Worm (Caenorhabditis elegans) whole organism, mixed stage, embryonic: ENCODE data around the gene dsl-4.

Source experiments
- hlh-1 ChIP-seq: fragments of 150-350 bp; optimal IDR thresholded peaks from 2 replicates; lab custom pipeline; 2014; ENCODE audit warnings: missing biosample characterization, missing genetic modification reagents, missing genetic modification characterization
- mab-5 ChIP-seq: fragments of 150-350 bp; optimal IDR thresholded peaks from 2 replicates; lab custom pipeline; 2014; ENCODE audit warnings: missing biosample characterization, missing genetic modification characterization
- nhr-12 ChIP-seq: fragments of 150-350 bp; optimal IDR thresholded peaks from 2 replicates; lab custom pipeline; 2014; ENCODE audit warnings: missing biosample characterization, missing genetic modification characterization
- nhr-237 ChIP-seq: fragments of 150-350 bp; optimal IDR thresholded peaks from 2 replicates; lab custom pipeline; 2014; ENCODE audit warnings: missing biosample characterization, missing genetic modification characterization
- nhr-28 ChIP-seq: fragments of 150-350 bp; optimal IDR thresholded peaks from 2 replicates; lab custom pipeline; 2014; ENCODE audit warnings: missing biosample characterization, missing genetic modification characterization
- pha-4 ChIP-seq: fragments of 150-350 bp; optimal IDR thresholded peaks from 2 replicates; lab custom pipeline; 2018; ENCODE audit warnings: missing biosample characterization, missing genetic modification reagents, missing genetic modification characterization
- snpc-4 ChIP-seq: fragments of 150-350 bp; optimal IDR thresholded peaks from 2 replicates; lab custom pipeline; 2014; ENCODE audit warnings: missing biosample characterization, missing genetic modification characterization
- zip-8 ChIP-seq: fragments of 150-350 bp; optimal IDR thresholded peaks from 2 replicates; lab custom pipeline; 2014; ENCODE audit warnings: missing biosample characterization, missing genetic modification characterization
- ztf-11 ChIP-seq: fragments of 150-350 bp; optimal IDR thresholded peaks from 2 replicates; lab custom pipeline; 2014; ENCODE audit warnings: missing biosample characterization, missing genetic modification characterization

DNA sequence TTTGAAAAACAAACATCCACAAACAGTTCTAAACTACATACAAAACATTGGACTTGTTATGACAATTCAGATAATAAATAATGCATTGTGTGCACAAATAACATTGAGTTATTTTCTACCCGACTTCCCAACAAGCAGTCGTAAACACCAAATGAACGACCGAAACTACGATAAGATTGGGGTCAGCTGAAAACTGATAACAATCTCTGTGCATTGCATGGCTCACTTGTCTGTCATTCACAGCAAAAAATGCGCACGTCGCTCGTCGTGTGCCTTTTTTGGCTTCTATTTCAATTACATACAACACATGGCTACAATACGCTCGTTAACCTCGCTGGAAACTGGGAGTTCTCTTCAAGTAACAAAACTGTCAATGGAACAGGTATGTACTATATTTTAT lies 19.2 kb upstream of the dsl-4 start, which contains the start of gene C33G3.4:
- TF ChIP-seq ztf-11 (tag; lab: Kevin White, UChicago) (no peak), nhr-28 (tag; lab: Kevin White, UChicago) (no peak), zip-8 (tag; lab: Kevin White, UChicago) (no peak), mab-5 (tag; lab: Kevin White, UChicago) (no peak), nhr-237 (no peak), hlh-1 (tag; lab: Kevin White, UChicago) (no peak), nhr-12 (no peak), snpc-4 (tag; lab: Kevin White, UChicago) (no peak), pha-4 (tag; lab: Kevin White, UChicago) (no peak)
